Fruit fly (Drosophila melanogaster) whole organism: Measurements from ENCODE around the gene CG4230.

Experiments used
- CG8478 ChIP-seq: fragments of >200 bp; optimal IDR thresholded peaks from 2 replicates; lab custom pipeline; 2018; ENCODE audit warnings: inconsistent platforms
- Dll ChIP-seq: fragments of >200 bp; optimal IDR thresholded peaks from 2 replicates; lab custom pipeline; 2017
- EcR ChIP-seq, 2 experiments: fragments of >200 bp; optimal IDR thresholded peaks; 2 replicates each; lab custom pipeline; 2017; ENCODE audit warnings: missing biosample characterization in 2 of 2, missing genetic modification characterization in 2 of 2, missing genetic modification reagents in 2 of 2
- pan ChIP-seq: fragments of >200 bp; optimal IDR thresholded peaks from 2 replicates; lab custom pipeline; 2017
- psq ChIP-seq: fragments of >200 bp; optimal IDR thresholded peaks from 2 replicates; lab custom pipeline; 2017
- usp ChIP-seq: fragments of >200 bp; optimal IDR thresholded peaks from 2 replicates; lab custom pipeline; 2017; ENCODE audit warnings: missing biosample characterization, missing genetic modification characterization, mixed read lengths

CG4230 gene

dm6 chr2L:5060952-5061478 lies 35.0 kb upstream of the CG4230 start:
- TF ChIP-seq EcR (GFP tag; optimal IDR thresholded peaks at IDR 0.05; lab: Kevin White, UChicago): no peak
- no peak for TF ChIP-seq Dll (lab: Kevin White, UChicago)
- no peak for TF ChIP-seq CG8478
- TF ChIP-seq psq (lab: Kevin White, UChicago): no peak
- TF ChIP-seq usp (GFP tag; lab: Kevin White, UChicago): no peak
- no peak for TF ChIP-seq pan

dm6 chr2L:5062799-5063404 lies 33.1 kb upstream of the CG4230 start:
- no peak for TF ChIP-seq CG8478
- no peak for TF ChIP-seq psq (lab: Kevin White, UChicago)
- no peak for TF ChIP-seq usp (GFP tag; lab: Kevin White, UChicago)
- no peak for TF ChIP-seq EcR (GFP tag; optimal IDR thresholded peaks at IDR 0.05; lab: Kevin White, UChicago)
- TF ChIP-seq Dll (lab: Kevin White, UChicago): no peak
- TF ChIP-seq pan: no peak

- TF ChIP-seq EcR (GFP tag; optimal IDR thresholded peaks at IDR 0.05; lab: Kevin White, UChicago) (no peak), pan (no peak), CG8478 (no peak), psq (lab: Kevin White, UChicago) (no peak), Dll (lab: Kevin White, UChicago) (no peak)
These were observed 32.1 kb upstream of the CG4230 start for dm6 chr2L:5063936-5064335.

dm6 chr2L:5070797-5071579 lies 25.0 kb upstream of the CG4230 start, which contains the start of gene RpL37A:
Gene RpL37A (plus strand): TSS chr2L:5070957.
- TF ChIP-seq EcR (GFP tag; optimal IDR thresholded peaks at IDR 0.05; lab: Kevin White, UChicago) (no peak), CG8478 (no peak), pan (no peak), usp (GFP tag; lab: Kevin White, UChicago) (no peak), Dll (lab: Kevin White, UChicago) (no peak), psq (lab: Kevin White, UChicago) (no peak)

- TF ChIP-seq Dll (lab: Kevin White, UChicago): no peak
- no peak for TF ChIP-seq psq (lab: Kevin White, UChicago)
- TF ChIP-seq pan: no peak
- no peak for TF ChIP-seq CG8478
- no peak for TF ChIP-seq EcR (GFP tag; optimal IDR thresholded peaks at IDR 0.05; lab: Kevin White, UChicago)
- no peak for TF ChIP-seq usp (GFP tag; lab: Kevin White, UChicago)
These were observed 23.7 kb upstream of the CG4230 start for dm6 chr2L:5072357-5072756.

- TF ChIP-seq usp (GFP tag; lab: Kevin White, UChicago) (no peak), Dll (lab: Kevin White, UChicago) (no peak), EcR (GFP tag; optimal IDR thresholded peaks at IDR 0.05; lab: Kevin White, UChicago) (no peak)
These were observed 16.8 kb upstream of the CG4230 start for dm6 chr2L:5079200-5079599.

dm6 chr2L:5080225-5080867 lies 15.7 kb upstream of the CG4230 start:
- TF ChIP-seq Dll (lab: Kevin White, UChicago): no peak
- no peak for TF ChIP-seq CG8478
- no peak for TF ChIP-seq EcR (GFP tag; optimal IDR thresholded peaks at IDR 0.05; lab: Kevin White, UChicago)
- no peak for TF ChIP-seq psq (lab: Kevin White, UChicago)
- TF ChIP-seq usp (GFP tag; lab: Kevin White, UChicago): no peak
- no peak for TF ChIP-seq pan

dm6 chr2L:5084586-5085257 lies 11.3 kb upstream of the CG4230 start:
- TF ChIP-seq pan (no peak), CG8478 (no peak), psq (lab: Kevin White, UChicago) (no peak), usp (GFP tag; lab: Kevin White, UChicago) (no peak), Dll (lab: Kevin White, UChicago) (no peak), EcR (GFP tag; optimal IDR thresholded peaks at IDR 0.05; lab: Kevin White, UChicago) (peak in 1 of 2 experiments; percentile 18)

- no peak for TF ChIP-seq Dll (lab: Kevin White, UChicago)
- no peak for TF ChIP-seq usp (GFP tag; lab: Kevin White, UChicago)
- TF ChIP-seq CG8478: no peak
- TF ChIP-seq psq (lab: Kevin White, UChicago): no peak
- TF ChIP-seq EcR (GFP tag; optimal IDR thresholded peaks at IDR 0.05; lab: Kevin White, UChicago): no peak
- TF ChIP-seq pan: no peak
These were observed 10.5 kb upstream of the CG4230 start for dm6 chr2L:5085561-5085960.

- no peak for TF ChIP-seq pan
- no peak for TF ChIP-seq Dll (lab: Kevin White, UChicago)
- TF ChIP-seq EcR (GFP tag; optimal IDR thresholded peaks at IDR 0.05; lab: Kevin White, UChicago): no peak
- no peak for TF ChIP-seq psq (lab: Kevin White, UChicago)
- TF ChIP-seq CG8478: no peak
- TF ChIP-seq usp (GFP tag; lab: Kevin White, UChicago): no peak
These were observed 9.0 kb upstream of the CG4230 start for dm6 chr2L:5086905-5087522.
